Fruit fly (Drosophila melanogaster): Measurements from ENCODE around the gene dsb.

dsb gene

DNA sequence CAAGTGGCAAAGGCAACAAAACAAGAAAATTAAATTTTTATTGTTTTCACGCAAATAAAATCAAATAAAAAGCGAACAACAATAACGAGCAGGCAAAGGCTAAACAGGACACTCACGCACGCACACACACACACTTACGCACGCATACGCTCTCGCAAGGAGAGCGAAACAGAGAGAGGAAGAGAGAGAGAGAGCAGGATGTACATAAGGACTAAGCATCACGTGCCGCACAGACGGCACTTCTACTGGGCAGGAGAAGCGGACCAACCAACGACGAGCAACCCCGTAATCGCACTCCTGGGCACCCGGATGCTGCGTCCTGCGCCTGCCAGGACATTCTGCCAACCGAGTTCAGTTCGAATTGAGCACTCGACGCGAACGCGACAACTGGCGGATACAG, 10.9 kb upstream of the dsb start, which contains the start of gene Dbx:
Dbx (plus strand) TSS at position 365 of the 400 bp plus-strand sequence.
- TF ChIP-seq pdm3 (GFP tag; optimal IDR thresholded peaks at IDR 0.05), result no peak
- TF ChIP-seq Smox (GFP tag; optimal IDR thresholded peaks at IDR 0.05), result no peak
- no peak for TF ChIP-seq Gug (GFP tag; IDR thresholded peaks at IDR 0.05)
- no peak for TF ChIP-seq CG4318 (GFP tag; optimal IDR thresholded peaks at IDR 0.05)
- TF ChIP-seq CG10631 (GFP tag; optimal IDR thresholded peaks at IDR 0.05), result no peak
- no peak for TF ChIP-seq CG10669 (GFP tag; optimal IDR thresholded peaks at IDR 0.05)
- no peak for TF ChIP-seq CG7368 (GFP tag; optimal IDR thresholded peaks at IDR 0.05)

DNA sequence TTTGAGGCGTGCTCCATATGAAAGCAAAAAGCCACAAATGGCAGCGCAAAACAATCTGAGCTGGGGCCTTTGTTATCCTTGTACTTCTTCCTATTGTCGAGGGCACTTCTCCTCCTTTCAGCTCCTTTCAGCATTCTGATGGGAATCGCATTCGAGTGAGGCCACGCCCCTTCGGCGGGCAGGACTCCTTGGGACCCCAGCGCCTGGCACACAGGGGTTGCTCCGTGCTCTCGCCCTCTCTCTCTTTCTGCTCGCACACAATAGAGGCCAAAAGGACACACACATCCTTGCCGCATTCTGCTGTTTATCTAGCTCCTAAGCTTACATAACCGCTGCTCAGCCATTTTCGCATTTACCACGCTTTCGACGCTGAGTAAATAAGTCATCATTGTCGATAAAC, 10.1 kb upstream of the dsb start:
- TF ChIP-seq svp (GFP tag) (no peak), Hr38 (GFP tag; optimal IDR thresholded peaks at IDR 0.05) (no peak), CG3919 (GFP tag; optimal IDR thresholded peaks at IDR 0.05) (no peak), Eip75B (GFP tag; optimal IDR thresholded peaks at IDR 0.05) (no peak), CG1621 (tag; optimal IDR thresholded peaks at IDR 0.05) (no peak), Ets96B (tag; optimal IDR thresholded peaks at IDR 0.05) (no peak), pdm3 (GFP tag; optimal IDR thresholded peaks at IDR 0.05) (no peak), dac (GFP tag; optimal IDR thresholded peaks at IDR 0.05) (no peak), esn (GFP tag; optimal IDR thresholded peaks at IDR 0.05) (no peak), Met (GFP tag; optimal IDR thresholded peaks at IDR 0.05) (no peak), CG11762 (GFP tag; optimal IDR thresholded peaks at IDR 0.05; ENCODE audit: insufficient read depth) (no peak)

DNA sequence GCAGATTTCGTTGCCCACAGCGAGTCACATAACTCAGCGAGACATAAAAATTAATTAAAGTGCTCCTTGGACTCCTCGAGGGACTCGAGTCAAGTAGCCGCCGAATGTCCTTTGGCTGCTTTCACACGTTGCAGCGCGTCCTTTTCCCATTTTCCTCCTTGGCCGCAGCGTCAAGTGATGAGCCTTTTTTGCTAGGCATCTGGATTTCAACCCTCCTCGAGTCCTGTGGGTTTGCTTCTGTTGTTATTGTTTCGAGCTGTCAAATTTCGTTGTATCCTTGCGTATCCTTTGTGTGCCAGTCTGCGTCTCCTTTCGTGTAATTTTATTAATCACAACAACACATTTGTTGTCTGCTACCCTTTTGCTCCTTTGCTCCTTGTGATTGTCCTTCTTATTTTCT, 6.6 kb upstream of the dsb start:
- TF ChIP-seq Sox14 (GFP tag; optimal IDR thresholded peaks at IDR 0.05) (no peak), esn (GFP tag; optimal IDR thresholded peaks at IDR 0.05) (no peak), Sox102F (GFP tag; optimal IDR thresholded peaks at IDR 0.05) (no peak), CG10669 (GFP tag; optimal IDR thresholded peaks at IDR 0.05) (no peak), spab (GFP tag; optimal IDR thresholded peaks at IDR 0.05) (no peak), dsx (GFP tag; optimal IDR thresholded peaks at IDR 0.05; ENCODE audit: poor library complexity, severe bottlenecking) (no peak), Eip75B (GFP tag; optimal IDR thresholded peaks at IDR 0.05) (no peak), cyc (GFP tag; optimal IDR thresholded peaks at IDR 0.05) (no peak), Smox (GFP tag; optimal IDR thresholded peaks at IDR 0.05) (no peak), CG6792 (GFP tag; optimal IDR thresholded peaks at IDR 0.05) (no peak), CG31627 (GFP tag; optimal IDR thresholded peaks at IDR 0.05) (no peak), OdsH (GFP tag; optimal IDR thresholded peaks at IDR 0.05) (no peak), Sox15 (GFP tag; optimal IDR thresholded peaks at IDR 0.05) (no peak), CG1621 (tag; optimal IDR thresholded peaks at IDR 0.05) (no peak), ss (GFP tag; optimal IDR thresholded peaks at IDR 0.05) (no peak), Ets21C (GFP tag; optimal IDR thresholded peaks at IDR 0.05) (no peak), CG6276 (GFP tag; optimal IDR thresholded peaks at IDR 0.05) (no peak), Blimp-1 (GFP tag; optimal IDR thresholded peaks at IDR 0.05) (no peak)

DNA sequence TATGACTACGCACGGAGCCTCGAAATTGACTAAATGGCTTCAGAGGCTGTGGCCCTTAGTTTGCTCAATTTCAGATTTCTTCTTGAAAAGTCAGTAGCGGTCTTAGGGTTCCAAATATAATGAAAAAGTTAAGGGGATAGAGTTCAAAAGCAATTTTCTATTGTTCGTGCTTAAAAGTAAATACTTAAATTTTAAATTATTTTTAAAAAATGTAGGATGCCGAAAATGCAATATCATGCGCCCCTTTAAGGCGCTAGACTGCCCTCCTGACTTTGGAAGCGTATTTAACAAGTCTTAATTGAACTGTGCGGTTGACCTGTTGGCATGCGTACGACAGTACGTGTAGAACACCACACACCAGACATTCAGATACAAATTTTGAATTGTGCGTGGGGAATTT, 4.7 kb upstream of the dsb start:
- no peak for TF ChIP-seq CG8632 (GFP tag; optimal IDR thresholded peaks at IDR 0.05)
- no peak for TF ChIP-seq Hr38 (GFP tag; optimal IDR thresholded peaks at IDR 0.05)
- no peak for TF ChIP-seq CG34406 (GFP tag; optimal IDR thresholded peaks at IDR 0.05)
- no peak for TF ChIP-seq CG6854 (GFP tag; optimal IDR thresholded peaks at IDR 0.05)
- TF ChIP-seq pdm3 (GFP tag; optimal IDR thresholded peaks at IDR 0.05), result no peak

DNA sequence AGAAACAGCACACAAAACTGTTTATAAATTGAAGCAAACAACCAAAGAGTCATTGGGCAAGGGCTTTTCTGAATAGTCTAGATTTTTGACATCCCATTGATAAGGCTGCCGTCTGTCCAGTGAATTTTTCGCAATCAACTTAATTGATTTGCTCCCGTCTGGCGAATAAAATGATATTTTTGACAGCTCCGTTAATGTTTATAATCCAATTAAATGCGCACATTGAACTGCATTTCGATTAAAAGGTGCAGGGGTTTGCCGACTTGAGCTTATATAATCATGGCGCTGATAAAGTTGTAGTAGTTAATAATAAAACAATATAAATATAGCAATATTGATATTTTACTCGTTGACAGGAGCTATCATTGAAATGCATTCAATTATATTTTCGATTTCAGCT, 997 bp downstream of the dsb start:
- TF ChIP-seq Blimp-1 (GFP tag; optimal IDR thresholded peaks at IDR 0.05) (no peak), vri (GFP tag; optimal IDR thresholded peaks at IDR 0.05) (peak; percentile 27), svp (GFP tag) (peak; percentile 93), lz (GFP tag; optimal IDR thresholded peaks at IDR 0.05) (no peak), Sox102F (GFP tag; optimal IDR thresholded peaks at IDR 0.05) (no peak)
